Fruit fly (Drosophila melanogaster) whole organism, wandering third instar larva: ENCODE results near the gene mRpL10.

Experiments
- Abd-B ChIP-seq: fragments of >200 bp; optimal IDR thresholded peaks from 2 replicates; lab custom pipeline; 2017; ENCODE audit warnings: missing biosample characterization, missing genetic modification characterization
- CG32264 ChIP-seq: fragments of 200-800 bp; sonication (Bioruptor generic); optimal IDR thresholded peaks from 2 replicates; lab custom pipeline; 2016; ENCODE audit warnings: missing biosample characterization, missing genetic modification characterization
- CG9705 ChIP-seq: fragments of 200-800 bp; sonication (Bioruptor generic); optimal IDR thresholded peaks from 2 replicates; lab custom pipeline; 2018; ENCODE audit warnings: missing biosample characterization, mild to moderate bottlenecking, missing genetic modification characterization
- CrebA ChIP-seq: fragments of 200-800 bp; sonication (Bioruptor generic); optimal IDR thresholded peaks from 2 replicates; lab custom pipeline; 2016; ENCODE audit warnings: missing biosample characterization, mild to moderate bottlenecking, missing genetic modification characterization, borderline replicate concordance
- Dfd ChIP-seq: fragments of >200 bp; optimal IDR thresholded peaks from 2 replicates; lab custom pipeline; 2017; ENCODE audit warnings: missing biosample characterization, missing genetic modification characterization
- Dif ChIP-seq: fragments of 200-275, 200-300 bp; sonication (Bioruptor generic); optimal IDR thresholded peaks from 2 replicates; lab custom pipeline; 2018; ENCODE audit warnings: missing biosample characterization, missing genetic modification characterization; ENCODE audit not compliant: partially characterized antibody
- GATAd ChIP-seq: sonication (Bioruptor generic); optimal IDR thresholded peaks from 2 replicates; lab custom pipeline; 2016; ENCODE audit warnings: missing biosample characterization, missing genetic modification characterization
- HLH106 ChIP-seq: fragments of 200-800 bp; optimal IDR thresholded peaks from 3 replicates; lab custom pipeline; 2019; ENCODE audit warnings: missing biosample characterization, mild to moderate bottlenecking, missing genetic modification characterization, moderate library complexity
- Hnf4 ChIP-seq: fragments of 200-800 bp; sonication (Bioruptor generic); optimal IDR thresholded peaks from 2 replicates; lab custom pipeline; 2016; ENCODE audit warnings: missing biosample characterization, mild to moderate bottlenecking, missing genetic modification characterization
- Hr78 ChIP-seq: fragments of >200 bp; optimal IDR thresholded peaks from 2 replicates; lab custom pipeline; 2017; ENCODE audit warnings: missing biosample characterization, missing genetic modification characterization
- Hr83 ChIP-seq: fragments of 200-300 bp; sonication (Bioruptor generic); optimal IDR thresholded peaks from 2 replicates; lab custom pipeline; 2016; ENCODE audit warnings: missing biosample characterization, mild to moderate bottlenecking, missing genetic modification characterization, moderate library complexity; ENCODE audit not compliant: poor library complexity, severe bottlenecking
- Jra ChIP-seq: sonication (Bioruptor generic); optimal IDR thresholded peaks from 2 replicates; lab custom pipeline; 2016; ENCODE audit warnings: missing biosample characterization, missing genetic modification characterization
- Mio ChIP-seq: sonication (Bioruptor generic); optimal IDR thresholded peaks from 2 replicates; lab custom pipeline; 2016; ENCODE audit warnings: missing biosample characterization, missing genetic modification characterization
- Myc ChIP-seq: fragments of >200 bp; optimal IDR thresholded peaks from 2 replicates; lab custom pipeline; 2017
- N ChIP-seq: fragments of >200 bp; optimal IDR thresholded peaks from 2 replicates; lab custom pipeline; 2018; ENCODE audit warnings: missing biosample characterization, missing external identifiers, missing genetic modification characterization
- OdsH ChIP-seq: fragments of 200-800 bp; sonication (Bioruptor generic); optimal IDR thresholded peaks from 2 replicates; lab custom pipeline; 2016; ENCODE audit warnings: missing biosample characterization, mild to moderate bottlenecking, missing genetic modification characterization
- Rel ChIP-seq, 2 experiments: fragments of 200-800 bp; sonication (Bioruptor generic) in 1 of 2; optimal IDR thresholded peaks; 2 replicates in 1 of 2; 3 replicates in 1 of 2; lab custom pipeline; 2016 to 2019; ENCODE audit warnings: mild to moderate bottlenecking in 2 of 2, missing biosample characterization in 2 of 2, missing genetic modification characterization in 2 of 2, moderate library complexity in 1 of 2
- Sp1 ChIP-seq: fragments of 200-800 bp; sonication (Bioruptor generic); optimal IDR thresholded peaks from 3 replicates; lab custom pipeline; 2019; ENCODE audit warnings: missing biosample characterization, mild to moderate bottlenecking, missing genetic modification characterization, moderate library complexity
- Vsx2 ChIP-seq: fragments of 200-300, 225-300 bp; sonication (Bioruptor generic); optimal IDR thresholded peaks from 2 replicates; lab custom pipeline; 2018; ENCODE audit warnings: missing biosample characterization, missing genetic modification characterization; ENCODE audit not compliant: partially characterized antibody
- br ChIP-seq: fragments of 200-800 bp; sonication (Bioruptor generic); optimal IDR thresholded peaks from 2 replicates; lab custom pipeline; 2016; ENCODE audit warnings: missing biosample characterization, missing genetic modification characterization
- brk ChIP-seq: fragments of 200-800 bp; sonication (Bioruptor generic); optimal IDR thresholded peaks from 2 replicates; lab custom pipeline; 2016; ENCODE audit warnings: missing biosample characterization, mild to moderate bottlenecking, missing genetic modification characterization
- dl ChIP-seq, 2 experiments: fragments of 175-275, 200-275 bp in 1 of 2; fragments of 200-275 bp in 1 of 2; sonication (Bioruptor generic); optimal IDR thresholded peaks; lab custom pipeline; 2018; ENCODE audit warnings: mild to moderate bottlenecking in 2 of 2, missing biosample characterization in 2 of 2, missing genetic modification characterization in 2 of 2, moderate library complexity in 2 of 2; ENCODE audit not compliant: partially characterized antibody in 2 of 2, insufficient read depth in 1 of 2
- dmrt93B ChIP-seq: fragments of 200-800 bp; sonication (Bioruptor generic); optimal IDR thresholded peaks from 2 replicates; lab custom pipeline; 2018; ENCODE audit warnings: missing biosample characterization, mild to moderate bottlenecking, missing genetic modification characterization
- dsf ChIP-seq: sonication (Bioruptor generic); optimal IDR thresholded peaks from 2 replicates; lab custom pipeline; 2016; ENCODE audit warnings: missing biosample characterization, missing genetic modification characterization, borderline replicate concordance
- ey ChIP-seq: fragments of 200-800 bp; sonication (Bioruptor generic); optimal IDR thresholded peaks from 2 replicates; lab custom pipeline; 2016; ENCODE audit warnings: missing biosample characterization, missing genetic modification characterization
- foxo ChIP-seq, 2 experiments: fragments of 200-800 bp; sonication (Bioruptor generic); optimal IDR thresholded peaks; 2 replicates in 1 of 2; 3 replicates in 1 of 2; lab custom pipeline; 2016 to 2017; ENCODE audit warnings: missing biosample characterization in 2 of 2, missing genetic modification characterization in 2 of 2
- fru ChIP-seq: fragments of 200-800 bp; sonication (Bioruptor generic); optimal IDR thresholded peaks from 3 replicates; lab custom pipeline; 2016; ENCODE audit warnings: missing biosample characterization, mild to moderate bottlenecking, missing genetic modification characterization
- h ChIP-seq: fragments of 200-800 bp; sonication (Bioruptor generic); optimal IDR thresholded peaks from 3 replicates; lab custom pipeline; 2016; ENCODE audit warnings: missing biosample characterization, mild to moderate bottlenecking, missing genetic modification characterization
- jim ChIP-seq: fragments of 175-275, 200-325 bp; sonication (Bioruptor generic); optimal IDR thresholded peaks from 2 replicates; lab custom pipeline; 2016; ENCODE audit warnings: missing biosample characterization, mild to moderate bottlenecking, missing genetic modification characterization
- pan ChIP-seq: fragments of >200 bp; optimal IDR thresholded peaks from 2 replicates; lab custom pipeline; 2017
- psq ChIP-seq: fragments of 200-800 bp; sonication (Bioruptor generic); optimal IDR thresholded peaks from 3 replicates; lab custom pipeline; 2017; ENCODE audit warnings: missing biosample characterization, mild to moderate bottlenecking, missing genetic modification characterization, moderate library complexity
- rgr ChIP-seq: fragments of 200-800 bp; sonication (Bioruptor generic); optimal IDR thresholded peaks from 3 replicates; lab custom pipeline; 2016; ENCODE audit warnings: missing biosample characterization, mild to moderate bottlenecking, missing genetic modification characterization
- sage ChIP-seq: fragments of 200-800 bp; sonication (Bioruptor generic); optimal IDR thresholded peaks from 2 replicates; lab custom pipeline; 2016; ENCODE audit warnings: missing biosample characterization, mild to moderate bottlenecking, missing genetic modification characterization
- sv ChIP-seq: fragments of 200-800 bp; sonication (Bioruptor generic); optimal IDR thresholded peaks from 3 replicates; lab custom pipeline; 2016; ENCODE audit warnings: missing biosample characterization, missing genetic modification characterization
- tai ChIP-seq: sonication (Bioruptor generic); optimal IDR thresholded peaks from 2 replicates; lab custom pipeline; 2016; ENCODE audit warnings: missing biosample characterization, missing genetic modification characterization
- woc ChIP-seq: sonication (Bioruptor generic); optimal IDR thresholded peaks from 2 replicates; lab custom pipeline; 2016; ENCODE audit warnings: missing biosample characterization, mild to moderate bottlenecking, missing genetic modification characterization

Gene mRpL10

dm6 chr2L:171499-172250 lies 31.9 kb upstream of the mRpL10 start:
- TF ChIP-seq GATAd (GFP tag; lab: Kevin White, UChicago) (no peak), Myc (no peak), HLH106 (tag; lab: Kevin White, UChicago) (no peak), ey (GFP tag; lab: Kevin White, UChicago) (peak; percentile 22), Hr83 (peak; percentile 73), sv (GFP tag; lab: Kevin White, UChicago) (no peak), Rel (GFP tag; optimal IDR thresholded peaks at IDR 0.05; lab: Kevin White, UChicago) (no peak), Rel (tag; optimal IDR thresholded peaks at IDR 0.05; lab: Kevin White, UChicago) (no peak), br (GFP tag; lab: Kevin White, UChicago) (peak; percentile 6), pan (peak; percentile 1), fru (peak; percentile 56), dmrt93B (GFP tag; lab: Kevin White, UChicago) (no peak), psq (GFP tag; lab: Kevin White, UChicago) (peak; percentile 50), Vsx2 (no peak), CG9705 (no peak), rgr (GFP tag; lab: Kevin White, UChicago) (peak; percentile 11), Hnf4 (peak; percentile 49), Mio (GFP tag; lab: Kevin White, UChicago) (no peak), tai (GFP tag; lab: Kevin White, UChicago) (peak; percentile 48), foxo (GFP tag; optimal IDR thresholded peaks at IDR 0.05; lab: Kevin White, UChicago) (peak in 1 of 2 experiments; percentile 38), dl (GFP tag; optimal IDR thresholded peaks at IDR 0.05; lab: Kevin White, UChicago; ENCODE audit: insufficient read depth in 1 of 2, partially characterized antibody in 2 of 2) (peak in 1 of 2 experiments; percentile 10), sage (GFP tag; lab: Kevin White, UChicago) (peak; percentile 22), Jra (GFP tag; lab: Kevin White, UChicago) (peak; percentile 6), h (GFP tag; lab: Kevin White, UChicago) (peak; percentile 41), Sp1 (GFP tag; lab: Kevin White, UChicago) (peak; percentile 31), woc (GFP tag; lab: Kevin White, UChicago) (peak; percentile 43), OdsH (GFP tag; lab: Kevin White, UChicago) (peak; percentile 50), dsf (no peak), Dfd (GFP tag; lab: Kevin White, UChicago) (no peak), brk (GFP tag; lab: Kevin White, UChicago) (peak; percentile 74), N (GFP tag; lab: Kevin White, UChicago) (no peak), Hr78 (no peak), CG32264 (GFP tag; lab: Kevin White, UChicago) (peak; percentile 3), Abd-B (no peak), CrebA (no peak), Dif (GFP tag; lab: Kevin White, UChicago) (peak; percentile 18), jim (GFP tag; lab: Kevin White, UChicago) (peak; percentile 3)

dm6 chr2L:175727-176126 lies 27.9 kb upstream of the mRpL10 start:
- TF ChIP-seq Abd-B = no peak

dm6 chr2L:179119-179518 lies 24.5 kb upstream of the mRpL10 start:
- TF ChIP-seq Mio (GFP tag; lab: Kevin White, UChicago) (no peak), Dfd (GFP tag; lab: Kevin White, UChicago) (no peak), fru (no peak), Sp1 (GFP tag; lab: Kevin White, UChicago) (no peak), Abd-B (no peak), HLH106 (tag; lab: Kevin White, UChicago) (no peak), Hr83 (no peak), dmrt93B (GFP tag; lab: Kevin White, UChicago) (no peak), CG32264 (GFP tag; lab: Kevin White, UChicago) (no peak), rgr (GFP tag; lab: Kevin White, UChicago) (no peak), pan (no peak), foxo (GFP tag; optimal IDR thresholded peaks at IDR 0.05; lab: Kevin White, UChicago) (no peak), Myc (no peak), woc (GFP tag; lab: Kevin White, UChicago) (no peak), Vsx2 (no peak), tai (GFP tag; lab: Kevin White, UChicago) (no peak)
